Worm (Caenorhabditis elegans) whole organism, late embryonic: ENCODE measurements around the gene nhr-123.

Source experiments
- C08G9.2 ChIP-seq: sonication (generic microtip); optimal IDR thresholded peaks from 2 replicates; lab custom pipeline; 2016; ENCODE audit warnings: mild to moderate bottlenecking, missing genetic modification characterization, moderate library complexity, missing compliant biosample characterization
- C38D4.7 ChIP-seq: fragments of 200-800 bp; sonication (Bioruptor generic); optimal IDR thresholded peaks from 2 replicates; lab custom pipeline; 2018; ENCODE audit warnings: mild to moderate bottlenecking, missing genetic modification characterization, moderate library complexity, missing compliant biosample characterization
- K02D7.2 ChIP-seq: sonication (generic microtip); optimal IDR thresholded peaks from 2 replicates; lab custom pipeline; 2017; ENCODE audit warnings: mild to moderate bottlenecking, missing genetic modification characterization, missing compliant biosample characterization
- K09A11.1 ChIP-seq: sonication (generic microtip); optimal IDR thresholded peaks from 2 replicates; lab custom pipeline; 2017; ENCODE audit warnings: antibody characterized with exemption, mild to moderate bottlenecking, missing genetic modification characterization, missing compliant biosample characterization; ENCODE audit not compliant: insufficient read depth
- ahr-1 ChIP-seq: sonication (generic microtip); optimal IDR thresholded peaks from 2 replicates; lab custom pipeline; 2016; ENCODE audit warnings: missing genetic modification characterization, missing compliant biosample characterization
- ama-1 ChIP-seq: fragments of 150-350 bp; optimal IDR thresholded peaks from 2 replicates; lab custom pipeline; 2014
- ceh-18 ChIP-seq: sonication (generic microtip); optimal IDR thresholded peaks from 2 replicates; lab custom pipeline; 2016; ENCODE audit warnings: missing genetic modification characterization, missing compliant biosample characterization
- ceh-19 ChIP-seq: fragments of 200-800 bp; sonication (Bioruptor generic); optimal IDR thresholded peaks from 2 replicates; lab custom pipeline; 2018; ENCODE audit warnings: mild to moderate bottlenecking, missing genetic modification characterization, missing compliant biosample characterization
- ceh-22 ChIP-seq: sonication (generic microtip); optimal IDR thresholded peaks from 2 replicates; lab custom pipeline; 2017; ENCODE audit warnings: missing biosample characterization, missing genetic modification characterization
- ceh-24 ChIP-seq: sonication (generic microtip); optimal IDR thresholded peaks from 2 replicates; lab custom pipeline; 2016; ENCODE audit warnings: mild to moderate bottlenecking, missing genetic modification characterization, missing compliant biosample characterization
- ceh-31 ChIP-seq: sonication (generic microtip); optimal IDR thresholded peaks from 2 replicates; lab custom pipeline; 2016; ENCODE audit warnings: missing genetic modification characterization, missing compliant biosample characterization
- ceh-34 ChIP-seq: sonication (generic microtip); optimal IDR thresholded peaks from 2 replicates; lab custom pipeline; 2016; ENCODE audit warnings: mild to moderate bottlenecking, missing genetic modification characterization, missing compliant biosample characterization
- ceh-45 ChIP-seq: fragments of 200-800 bp; sonication (Bioruptor generic); IDR thresholded peaks from 2 replicates; pipeline ENCODE4 v1.3.6; 2022; ENCODE audit warnings: missing genetic modification reagents, missing genetic modification characterization, missing compliant biosample characterization
- ceh-48 ChIP-seq: sonication (generic microtip); optimal IDR thresholded peaks from 2 replicates; lab custom pipeline; 2016; ENCODE audit warnings: missing genetic modification characterization, inconsistent platforms, missing compliant biosample characterization
- ceh-6 ChIP-seq: fragments of 200-800 bp; sonication (Bioruptor generic); optimal IDR thresholded peaks from 2 replicates; lab custom pipeline; 2018; ENCODE audit warnings: mild to moderate bottlenecking, missing genetic modification characterization, missing compliant biosample characterization
- che-1 ChIP-seq: sonication (generic microtip); optimal IDR thresholded peaks from 2 replicates; lab custom pipeline; 2016; ENCODE audit warnings: mild to moderate bottlenecking, missing genetic modification characterization, missing compliant biosample characterization
- elt-4 ChIP-seq: sonication (generic microtip); optimal IDR thresholded peaks from 2 replicates; lab custom pipeline; 2016; ENCODE audit warnings: missing genetic modification characterization, missing compliant biosample characterization
- eyg-1 ChIP-seq: sonication (generic microtip); optimal IDR thresholded peaks from 2 replicates; lab custom pipeline; 2016; ENCODE audit warnings: missing genotype, missing genetic modification characterization, missing compliant biosample characterization
- hlh-30 ChIP-seq: sonication (generic microtip); optimal IDR thresholded peaks from 2 replicates; lab custom pipeline; 2017; ENCODE audit warnings: antibody characterized with exemption, missing genetic modification characterization, missing compliant biosample characterization; ENCODE audit not compliant: insufficient read depth
- hlh-8 ChIP-seq: sonication (generic microtip); optimal IDR thresholded peaks from 2 replicates; lab custom pipeline; 2016; ENCODE audit warnings: missing genotype, missing genetic modification characterization, missing compliant biosample characterization
- nfya-1 ChIP-seq: sonication (generic microtip); optimal IDR thresholded peaks from 2 replicates; lab custom pipeline; 2017; ENCODE audit warnings: missing genetic modification characterization, mild to moderate bottlenecking, missing compliant biosample characterization, antibody characterized with exemption, moderate library complexity
- nhr-11 ChIP-seq: fragments of 150-350 bp; optimal IDR thresholded peaks from 2 replicates; lab custom pipeline; 2014; ENCODE audit warnings: missing biosample characterization, missing genetic modification characterization
- npax-4 ChIP-seq: sonication (generic microtip); optimal IDR thresholded peaks from 2 replicates; lab custom pipeline; 2016; ENCODE audit warnings: missing genetic modification characterization, missing compliant biosample characterization
- odd-2 ChIP-seq: sonication (generic microtip); optimal IDR thresholded peaks from 2 replicates; lab custom pipeline; 2017; ENCODE audit warnings: antibody characterized with exemption, mild to moderate bottlenecking, missing genetic modification characterization, missing compliant biosample characterization
- pag-3 ChIP-seq: sonication (generic microtip); optimal IDR thresholded peaks from 2 replicates; lab custom pipeline; 2016; ENCODE audit warnings: missing compliant biosample characterization, missing genetic modification characterization, borderline replicate concordance
- pat-9 ChIP-seq: fragments of 200-800 bp; sonication (Bioruptor generic); optimal IDR thresholded peaks from 2 replicates; lab custom pipeline; 2018; ENCODE audit warnings: mild to moderate bottlenecking, missing genetic modification characterization, moderate library complexity, missing compliant biosample characterization
- pha-2 ChIP-seq: sonication (generic microtip); optimal IDR thresholded peaks from 2 replicates; lab custom pipeline; 2017; ENCODE audit warnings: mild to moderate bottlenecking, missing genetic modification characterization, missing compliant biosample characterization
- pqm-1 ChIP-seq: sonication (generic microtip); optimal IDR thresholded peaks from 2 replicates; lab custom pipeline; 2016; ENCODE audit warnings: missing genetic modification characterization, missing compliant biosample characterization
- pros-1 ChIP-seq: fragments of 150-350 bp; optimal IDR thresholded peaks from 2 replicates; lab custom pipeline; 2014; ENCODE audit warnings: missing biosample characterization, missing genetic modification reagents, missing genetic modification characterization
- ref-2 ChIP-seq: sonication (generic microtip); optimal IDR thresholded peaks from 2 replicates; lab custom pipeline; 2016; ENCODE audit warnings: missing genetic modification characterization, missing compliant biosample characterization
- sox-2 ChIP-seq: fragments of 200-800 bp; sonication (Bioruptor generic); IDR thresholded peaks from 2 replicates; pipeline ENCODE4 v1.3.6; 2022; ENCODE audit warnings: missing genetic modification reagents, missing genetic modification characterization, missing compliant biosample characterization
- sox-4 ChIP-seq: sonication (generic microtip); optimal IDR thresholded peaks from 2 replicates; lab custom pipeline; 2017; ENCODE audit warnings: mild to moderate bottlenecking, missing genetic modification characterization, inconsistent platforms, missing compliant biosample characterization
- tbx-7 ChIP-seq: sonication (generic microtip); optimal IDR thresholded peaks from 2 replicates; lab custom pipeline; 2016; ENCODE audit warnings: missing genotype, missing genetic modification characterization, missing compliant biosample characterization
- ttx-3 ChIP-seq: sonication (generic microtip); optimal IDR thresholded peaks from 2 replicates; lab custom pipeline; 2016; ENCODE audit warnings: missing genetic modification reagents, missing genetic modification characterization, missing compliant biosample characterization
- unc-3 ChIP-seq, 2 experiments: fragments of 200-800 bp in 1 of 2; sonication (Bioruptor generic) in 1 of 2; sonication (generic microtip) in 1 of 2; conservative IDR thresholded peaks in 1 of 2; optimal IDR thresholded peaks in 1 of 2; 2 replicates each; pipeline versions ENCODE4 v1.3.6 to Lab custom; 2016 to 2022; ENCODE audit warnings: missing compliant biosample characterization in 2 of 2, missing genetic modification characterization in 2 of 2, missing genetic modification reagents in 1 of 2
- unc-55 ChIP-seq: sonication (generic microtip); optimal IDR thresholded peaks from 2 replicates; lab custom pipeline; 2017; ENCODE audit warnings: missing biosample characterization, missing genetic modification reagents, missing genetic modification characterization

The nhr-123 gene

DNA sequence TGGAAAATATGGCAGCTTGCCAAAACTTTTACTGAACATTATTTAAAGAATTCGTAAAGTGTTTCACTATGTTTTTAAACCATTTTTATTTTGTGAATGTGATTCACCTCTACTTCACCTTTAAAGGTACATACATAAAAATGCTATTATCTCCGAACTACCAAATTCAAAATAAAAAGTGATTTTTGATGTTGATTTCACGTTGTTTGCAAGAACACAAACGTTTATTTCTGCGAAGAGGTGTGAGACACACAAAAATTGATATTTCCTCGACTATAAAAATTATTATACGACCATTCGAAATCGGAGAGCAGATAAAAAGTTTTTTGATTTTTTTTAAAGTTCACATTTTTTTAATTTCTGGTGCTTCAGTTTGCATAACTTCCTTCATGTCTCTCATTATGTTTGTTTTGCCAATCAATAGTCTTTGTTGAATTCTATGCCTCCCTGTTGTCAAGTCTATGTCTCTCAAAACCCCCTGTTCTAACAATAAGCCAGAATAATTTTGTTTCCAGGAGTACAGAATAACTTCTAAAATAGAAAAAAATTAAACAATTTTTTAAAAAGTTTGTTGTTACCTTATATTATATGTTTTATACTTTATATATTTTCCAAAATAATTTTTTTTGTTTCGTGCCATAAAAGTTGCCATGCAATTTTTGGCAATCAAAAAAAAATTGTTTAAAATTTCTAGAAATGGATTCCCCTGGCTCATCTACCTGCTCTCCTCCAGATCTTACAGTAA lies at the start of gene nhr-123:
Gene nhr-123 (plus strand): TSS at position 695 of the 745 bp plus-strand sequence.
- TF ChIP-seq nhr-11 (tag; lab: Kevin White, UChicago) = no peak
- TF ChIP-seq hlh-30 (tag; lab: Kevin White, UChicago) = no peak
- no peak for TF ChIP-seq ceh-24 (tag; lab: Kevin White, UChicago)
- no peak for TF ChIP-seq hlh-8
- TF ChIP-seq ceh-6 (GFP tag; lab: Kevin White, UChicago) = no peak
- no peak for TF ChIP-seq pat-9 (tag; lab: Kevin White, UChicago)
- TF ChIP-seq ceh-19 (GFP tag; lab: Kevin White, UChicago) = no peak

DNA sequence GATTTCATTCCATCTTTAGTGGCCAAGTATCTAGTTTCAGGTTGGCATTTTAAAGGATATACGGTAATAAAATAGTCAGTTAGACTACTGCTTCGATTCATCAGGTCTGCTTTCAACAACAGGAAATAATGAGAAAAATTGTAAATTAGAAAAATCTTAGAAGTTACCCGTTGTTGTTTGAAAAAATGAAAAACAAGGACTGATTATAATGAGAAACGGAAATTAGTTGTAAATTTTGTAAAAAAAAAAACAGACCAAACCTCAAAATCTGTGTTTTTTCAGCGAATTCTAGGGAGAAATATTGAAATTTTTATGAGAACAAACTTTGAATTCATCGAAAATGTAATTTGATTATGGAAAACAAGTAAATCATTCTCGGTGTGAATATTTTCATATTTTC lies 48.2 kb upstream of the nhr-123 start, which contains the start of gene srh-62:
Gene srh-62 (minus strand): TSS at position 101 of the 400 bp plus-strand sequence.
- TF ChIP-seq ceh-31 (no peak), ama-1 (lab: Kevin White, UChicago) (no peak), tbx-7 (tag; lab: Kevin White, UChicago) (no peak), C08G9.2 (no peak), ceh-6 (GFP tag; lab: Kevin White, UChicago) (no peak), ceh-22 (tag; lab: Kevin White, UChicago) (no peak), pha-2 (tag; lab: Kevin White, UChicago) (no peak), eyg-1 (tag; lab: Kevin White, UChicago) (no peak), pros-1 (tag; lab: Kevin White, UChicago) (no peak), unc-3 (GFP tag; conservative IDR thresholded peaks at IDR 0.05; lab: Robert Waterston, UW) (no peak), unc-3 (tag; optimal IDR thresholded peaks at IDR 0.05; lab: Kevin White, UChicago) (no peak), odd-2 (tag; lab: Kevin White, UChicago) (no peak), sox-4 (tag; lab: Kevin White, UChicago) (no peak)

DNA sequence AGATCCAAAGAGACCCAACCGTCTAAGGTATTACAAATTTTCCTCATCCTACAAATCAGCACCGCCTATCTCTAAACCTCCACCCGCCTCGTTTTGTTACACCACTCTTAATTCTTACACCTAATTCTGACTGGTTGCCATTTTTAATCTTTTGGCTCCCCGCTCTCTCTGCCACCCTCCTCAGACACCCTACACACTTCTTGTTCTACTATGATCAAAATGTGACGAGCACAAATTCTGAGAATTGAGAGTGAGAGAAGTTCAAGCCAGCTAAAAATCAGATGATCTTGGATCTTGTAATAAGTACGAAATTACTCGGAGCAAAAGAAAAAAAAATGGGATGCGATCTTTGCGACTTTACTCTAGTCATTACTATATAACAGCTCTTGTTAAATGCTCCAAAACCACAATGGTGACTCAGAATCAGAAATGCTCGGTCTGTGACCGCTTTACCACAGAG lies 47.0 kb upstream of the nhr-123 start, which contains the start of gene nhr-252:
Gene nhr-252 (plus strand): TSS at position 410 of the 460 bp plus-strand sequence.
- TF ChIP-seq pha-2 (tag; lab: Kevin White, UChicago) (no peak), K02D7.2 (no peak), ceh-45 (GFP tag; lab: Robert Waterston, UW) (no peak), sox-2 (GFP tag; lab: Robert Waterston, UW) (no peak), nhr-11 (tag; lab: Kevin White, UChicago) (no peak), nfya-1 (tag; lab: Kevin White, UChicago) (no peak), ceh-48 (tag; lab: Kevin White, UChicago) (no peak), K09A11.1 (tag; lab: Kevin White, UChicago) (no peak), odd-2 (tag; lab: Kevin White, UChicago) (no peak), ref-2 (tag; lab: Kevin White, UChicago) (no peak), npax-4 (tag; lab: Kevin White, UChicago) (no peak), ceh-6 (GFP tag; lab: Kevin White, UChicago) (no peak), unc-55 (GFP tag; lab: Kevin White, UChicago) (no peak), hlh-8 (no peak), che-1 (tag; lab: Kevin White, UChicago) (no peak)

DNA sequence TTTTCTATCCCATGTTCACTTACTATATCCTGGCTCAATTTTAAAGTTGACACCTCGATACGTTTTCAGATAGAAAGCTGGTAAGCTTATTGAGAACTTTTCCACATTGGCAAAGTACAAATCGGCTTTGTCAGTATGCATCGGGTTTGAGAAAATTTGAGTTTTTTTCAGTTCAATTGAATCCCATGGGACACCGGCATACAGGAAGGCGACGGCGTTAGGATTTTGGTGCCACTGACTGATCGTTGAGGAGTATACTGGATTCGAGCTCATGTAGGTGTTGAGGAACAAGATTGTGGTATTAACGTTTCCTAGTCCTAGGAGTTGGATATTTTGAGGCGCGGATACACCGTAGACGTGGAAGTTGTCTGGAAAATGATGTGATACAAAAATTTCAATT lies 38.4 kb upstream of the nhr-123 start:
- TF ChIP-seq ceh-18 (tag; lab: Kevin White, UChicago) = no peak

DNA sequence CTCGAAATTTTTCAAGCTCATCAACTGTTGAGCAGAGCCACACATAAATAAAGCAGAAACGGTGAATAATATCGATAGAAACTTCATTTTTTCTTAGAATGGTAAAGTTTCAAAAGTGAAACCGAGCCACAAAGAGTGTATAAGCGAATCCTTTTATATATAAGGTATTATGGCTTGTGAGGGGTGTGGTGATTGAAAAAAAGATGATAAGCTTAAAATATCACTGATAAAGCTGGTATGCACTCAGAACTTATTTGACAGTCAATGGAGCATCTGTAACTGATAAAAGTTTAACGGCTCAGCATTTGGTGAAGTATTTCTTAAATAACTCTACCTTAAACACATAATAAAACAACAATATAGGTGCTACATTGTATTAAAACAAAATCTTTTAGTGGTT lies 36.6 kb upstream of the nhr-123 start, which contains the start of gene dod-19:
Gene dod-19 (minus strand): TSS at position 130 of the 400 bp plus-strand sequence.
- TF ChIP-seq C38D4.7 (GFP tag; lab: Kevin White, UChicago) (no peak), eyg-1 (tag; lab: Kevin White, UChicago) (no peak), pqm-1 (tag; lab: Kevin White, UChicago) (no peak), ttx-3 (tag; lab: Kevin White, UChicago) (no peak), pag-3 (no peak), unc-55 (GFP tag; lab: Kevin White, UChicago) (no peak), sox-2 (GFP tag; lab: Robert Waterston, UW) (no peak), ceh-24 (tag; lab: Kevin White, UChicago) (no peak), unc-3 (GFP tag; conservative IDR thresholded peaks at IDR 0.05; lab: Robert Waterston, UW) (no peak), unc-3 (tag; optimal IDR thresholded peaks at IDR 0.05; lab: Kevin White, UChicago) (no peak), elt-4 (tag; lab: Kevin White, UChicago) (no peak), ahr-1 (tag; lab: Kevin White, UChicago) (no peak), ceh-34 (tag; lab: Kevin White, UChicago) (no peak), hlh-30 (tag; lab: Kevin White, UChicago) (no peak)
- TF ChIP-seq, all 69 proteins: peak for 0
